Worm (Caenorhabditis elegans): ENCODE data around the gene Y55B1BL.2.

DNA sequence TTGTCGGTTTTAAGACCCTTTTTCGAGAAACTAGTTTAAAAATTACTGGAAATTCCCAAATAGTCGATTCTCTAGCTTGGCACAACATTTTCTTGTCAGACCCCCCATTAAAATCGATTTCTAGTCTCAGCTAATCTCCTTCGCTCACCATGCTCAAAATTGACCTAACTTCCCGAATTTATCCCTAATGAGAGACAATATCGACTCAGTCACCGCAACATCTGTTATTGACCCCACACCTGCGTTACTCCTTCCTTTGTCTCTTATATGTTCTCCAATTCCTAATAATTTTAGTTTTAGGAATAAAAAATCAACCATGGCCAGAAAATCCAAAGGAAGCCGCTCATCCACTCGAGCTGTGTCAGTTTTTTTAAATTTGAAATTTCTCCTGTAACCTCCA, 26.5 kb downstream of the Y55B1BL.2 start, which contains the start of gene cec-8:
- no peak for TF ChIP-seq dmd-9 (GFP tag; IDR thresholded peaks at IDR 0.05)
- no peak for TF ChIP-seq nhr-28 (tag; optimal IDR thresholded peaks at IDR 0.05)
- no peak for TF ChIP-seq snpc-4 (tag; optimal IDR thresholded peaks at IDR 0.05)
- no peak for TF ChIP-seq mes-2 (tag; optimal IDR thresholded peaks at IDR 0.05; ENCODE audit: poor library complexity, severe bottlenecking)
- no peak for TF ChIP-seq nhr-25 (tag; optimal IDR thresholded peaks at IDR 0.05; ENCODE audit: borderline replicate concordance, insufficient read depth)

All from whole organism, L4 larva.